Worm (Caenorhabditis elegans): ENCODE measurements around the gene clec-32.

ce11 chrV:16899355-16899754, 37.7 kb upstream of the clec-32 start, which contains the start of gene fbxa-45:
- TF ChIP-seq F13H6.1 (tag; optimal IDR thresholded peaks at IDR 0.05) (no peak), pqm-1 (tag; optimal IDR thresholded peaks at IDR 0.05) (no peak), pha-4 (tag; optimal IDR thresholded peaks at IDR 0.05) (no peak), ceh-34 (tag; optimal IDR thresholded peaks at IDR 0.05) (no peak), rnt-1 (tag; optimal IDR thresholded peaks at IDR 0.05) (no peak), fkh-6 (tag; optimal IDR thresholded peaks at IDR 0.05) (no peak), elt-2 (tag; optimal IDR thresholded peaks at IDR 0.05) (no peak), nfya-1 (tag; optimal IDR thresholded peaks at IDR 0.05) (no peak), elt-4 (tag; optimal IDR thresholded peaks at IDR 0.05) (no peak), ceh-6 (GFP tag; optimal IDR thresholded peaks at IDR 0.05) (no peak), lin-11 (tag; optimal IDR thresholded peaks at IDR 0.05) (no peak)

All from whole organism, late embryonic.